Fruit fly (Drosophila melanogaster) whole organism, adult: Measurements from ENCODE around the gene Mvd.
A peak's percentile ranks its signal among the peaks of the same experiment; 100 is the strongest.

Experiments used
- CG11617 ChIP-seq: fragments of 200-800 bp; sonication (Bioruptor generic); optimal IDR thresholded peaks from 2 replicates; lab custom pipeline; 2017; ENCODE audit warnings: mild to moderate bottlenecking, missing biosample characterization, missing genetic modification reagents, missing genetic modification characterization
- CG12768 ChIP-seq: fragments of 200-800 bp; sonication (Bioruptor generic); optimal IDR thresholded peaks from 2 replicates; lab custom pipeline; 2017; ENCODE audit warnings: missing biosample characterization, missing genetic modification characterization, mild to moderate bottlenecking, moderate library complexity, missing genetic modification reagents
- CG14711 ChIP-seq: fragments of 200-800 bp; sonication (Bioruptor generic); optimal IDR thresholded peaks from 2 replicates; lab custom pipeline; 2018; ENCODE audit warnings: missing biosample characterization, mild to moderate bottlenecking, missing genetic modification characterization, moderate library complexity
- CG1620 ChIP-seq: fragments of 200-800 bp; sonication (Bioruptor generic); optimal IDR thresholded peaks from 2 replicates; lab custom pipeline; 2016; ENCODE audit warnings: missing biosample characterization, missing genetic modification characterization
- CG33017 ChIP-seq: fragments of 200-800 bp; sonication (Bioruptor generic); optimal IDR thresholded peaks from 2 replicates; lab custom pipeline; 2018; ENCODE audit warnings: missing biosample characterization, mild to moderate bottlenecking, missing genetic modification characterization, moderate library complexity
- CG5204 ChIP-seq: fragments of 200-800 bp; sonication (Bioruptor generic); optimal IDR thresholded peaks from 2 replicates; lab custom pipeline; 2016; ENCODE audit warnings: missing biosample characterization, missing genetic modification characterization
- CG7045 ChIP-seq: fragments of 200-800 bp; sonication (Bioruptor generic); optimal IDR thresholded peaks from 2 replicates; lab custom pipeline; 2017; ENCODE audit warnings: missing biosample characterization, mild to moderate bottlenecking, missing genetic modification characterization
- CG7101 ChIP-seq: fragments of 200-800 bp; sonication (Bioruptor generic); optimal IDR thresholded peaks from 2 replicates; lab custom pipeline; 2018; ENCODE audit warnings: missing biosample characterization, mild to moderate bottlenecking, missing genetic modification characterization, moderate library complexity
- Clk ChIP-seq: fragments of 200-800 bp; sonication (Bioruptor generic); optimal IDR thresholded peaks from 2 replicates; lab custom pipeline; 2017; ENCODE audit warnings: missing biosample characterization, missing genetic modification characterization
- Crg-1 ChIP-seq: fragments of 200-800 bp; sonication (Bioruptor generic); optimal IDR thresholded peaks from 2 replicates; lab custom pipeline; 2016; ENCODE audit warnings: missing biosample characterization, missing genetic modification characterization
- Hr96 ChIP-seq: fragments of 200-800 bp; sonication (Bioruptor generic); optimal IDR thresholded peaks from 2 replicates; lab custom pipeline; 2016; ENCODE audit warnings: missing biosample characterization, missing genetic modification characterization
- Mnt ChIP-seq: fragments of 200-800 bp; sonication (Bioruptor generic); optimal IDR thresholded peaks from 2 replicates; lab custom pipeline; 2016; ENCODE audit warnings: missing biosample characterization, mild to moderate bottlenecking, missing genetic modification characterization
- bab1 ChIP-seq: fragments of 200-800 bp; sonication (Bioruptor generic); optimal IDR thresholded peaks from 3 replicates; lab custom pipeline; 2019; ENCODE audit warnings: missing biosample characterization, mild to moderate bottlenecking, missing genetic modification characterization, moderate library complexity
- cic ChIP-seq: fragments of 200-800 bp; sonication (Bioruptor generic); optimal IDR thresholded peaks from 2 replicates; lab custom pipeline; 2017; ENCODE audit warnings: missing biosample characterization, mild to moderate bottlenecking, missing genetic modification characterization, moderate library complexity
- cnc ChIP-seq, 2 experiments: fragments of >200 bp; optimal IDR thresholded peaks; 2 replicates each; lab custom pipeline; 2017
- kay ChIP-seq: fragments of 200-800 bp; sonication (Bioruptor generic); peaks from one replicate; lab custom pipeline; 2016; ENCODE audit warnings: missing biosample characterization, missing genetic modification characterization, borderline replicate concordance
- ovo ChIP-seq: fragments of 200-800 bp; sonication (Bioruptor generic); optimal IDR thresholded peaks from 2 replicates; lab custom pipeline; 2016; ENCODE audit warnings: missing biosample characterization, missing genetic modification characterization
- pad ChIP-seq: fragments of 200-800 bp; sonication (Bioruptor generic); optimal IDR thresholded peaks from 3 replicates; lab custom pipeline; 2017; ENCODE audit warnings: missing biosample characterization, missing genetic modification characterization, mild to moderate bottlenecking, moderate library complexity, missing genetic modification reagents
- tj ChIP-seq: fragments of 200-800 bp; sonication (Bioruptor generic); optimal IDR thresholded peaks from 3 replicates; lab custom pipeline; 2017; ENCODE audit warnings: missing biosample characterization, mild to moderate bottlenecking, missing genetic modification characterization, moderate library complexity
- toe ChIP-seq: fragments of 200-800 bp; sonication (Bioruptor generic); optimal IDR thresholded peaks from 2 replicates; lab custom pipeline; 2016; ENCODE audit warnings: missing biosample characterization, missing genetic modification characterization

The Mvd gene

DNA sequence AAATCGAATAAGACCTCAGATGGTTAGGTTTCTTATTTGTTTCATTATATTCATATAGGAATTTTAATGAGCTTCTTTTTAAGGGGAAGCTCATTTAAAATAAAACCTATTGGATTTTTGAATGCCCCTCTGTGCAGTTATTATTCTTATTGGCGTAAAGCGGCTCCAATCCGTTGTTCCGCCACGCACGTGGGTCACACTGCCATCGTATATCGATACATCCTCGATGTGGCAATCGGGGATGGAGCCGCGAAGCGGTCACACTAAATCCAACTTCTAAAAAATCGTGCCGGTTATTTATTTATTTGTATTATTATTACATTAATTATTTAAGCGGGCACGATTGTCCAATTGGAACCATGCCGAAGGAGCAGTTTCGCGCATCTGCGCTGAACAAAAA, 13.8 kb downstream of the Mvd start, which contains the start of gene Polr3A:
TSS of gene Polr3A (plus strand) at position 234 of the 400 bp plus-strand sequence.
- TF ChIP-seq Mnt (peak; percentile 92), bab1 (GFP tag; lab: Kevin White, UChicago) (peak; percentile 48), Crg-1 (no peak)

DNA sequence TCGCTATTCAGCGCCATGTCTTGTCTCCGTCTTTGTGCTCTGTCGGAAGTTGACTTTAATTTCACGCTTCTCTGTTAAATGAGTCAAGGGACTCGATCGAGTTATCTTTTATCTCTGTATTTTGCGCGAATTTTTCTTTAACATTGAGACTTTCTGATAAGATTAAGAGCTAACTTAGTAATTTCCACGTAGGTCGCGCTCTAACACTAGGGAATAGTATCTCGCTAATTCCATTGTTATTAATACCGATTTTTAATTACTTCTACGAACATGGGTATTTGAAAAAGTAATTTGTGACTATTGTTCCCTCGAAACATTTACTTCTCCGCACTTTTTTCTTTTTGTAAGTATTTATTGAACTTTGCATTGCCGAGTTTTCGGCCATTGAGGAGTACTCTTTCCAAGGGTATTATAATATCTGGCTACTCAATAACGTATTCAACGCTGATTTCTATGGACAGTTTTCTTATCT, 17.5 kb downstream of the Mvd start, which contains the start of gene CG8952:
TSS of gene CG8952 (minus strand) at position 51 of the 472 bp plus-strand sequence.
- TF ChIP-seq CG5204 (GFP tag; lab: Kevin White, UChicago) (no peak), Crg-1 (no peak), Hr96 (GFP tag; lab: Kevin White, UChicago) (no peak), CG14711 (tag; lab: Kevin White, UChicago) (no peak), tj (GFP tag; lab: Kevin White, UChicago) (no peak), kay (GFP tag; lab: Kevin White, UChicago) (peak; percentile 50), CG12768 (GFP tag; lab: Kevin White, UChicago) (no peak), toe (GFP tag; lab: Kevin White, UChicago) (no peak)

DNA sequence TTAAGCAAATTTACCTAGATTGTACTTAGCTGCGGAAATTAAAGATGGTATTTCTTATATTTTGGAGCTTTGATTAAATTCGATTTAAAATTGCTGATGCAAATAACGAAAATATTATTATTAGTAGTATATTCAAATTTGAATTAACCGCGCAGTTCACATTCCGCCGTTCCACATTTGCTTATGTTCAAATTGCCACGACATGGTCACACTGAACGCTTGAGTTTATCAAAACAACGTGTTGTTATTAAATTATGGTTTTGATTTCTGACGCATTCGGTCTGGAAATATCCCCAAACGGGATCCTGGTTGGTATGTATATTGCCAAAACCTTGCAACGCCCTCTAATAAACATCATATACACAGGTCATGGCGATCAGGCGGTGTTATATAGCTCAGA, 20.5 kb downstream of the Mvd start, which contains the start of gene CG33172:
TSS of gene CG33172 (plus strand) at position 208 of the 400 bp plus-strand sequence.
- no peak for TF ChIP-seq CG7101 (tag; lab: Kevin White, UChicago)
- no peak for TF ChIP-seq toe (GFP tag; lab: Kevin White, UChicago)
- TF ChIP-seq CG1620 (GFP tag; lab: Kevin White, UChicago) = no peak
- TF ChIP-seq Mnt = no peak

DNA sequence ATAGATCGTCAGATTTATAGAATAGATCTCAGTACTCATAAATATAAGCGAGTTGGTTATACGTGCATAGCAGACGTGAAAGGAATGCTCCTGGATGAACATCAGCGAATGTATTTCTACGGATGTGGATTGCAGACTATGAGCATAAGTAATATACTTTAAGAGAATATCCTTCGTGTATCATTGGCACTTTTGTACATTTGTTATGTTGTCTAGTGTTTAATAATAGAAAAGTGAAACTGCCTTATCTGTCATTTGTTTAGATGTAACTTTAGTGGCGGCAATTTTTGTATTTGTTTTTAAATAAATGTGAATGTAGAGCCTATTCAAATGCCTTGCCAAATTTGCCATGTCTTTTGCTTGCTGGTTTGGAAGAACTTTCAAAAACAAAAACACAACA, 23.7 kb downstream of the Mvd start, which contains the start of gene CG43672:
TSS of gene CG43672 (plus strand) at position 301 of the 400 bp plus-strand sequence.
- TF ChIP-seq CG5204 (GFP tag; lab: Kevin White, UChicago) = no peak
- no peak for TF ChIP-seq kay (GFP tag; lab: Kevin White, UChicago)
- no peak for TF ChIP-seq cnc (optimal IDR thresholded peaks at IDR 0.05; lab: Kevin White, UChicago)
- TF ChIP-seq Crg-1 = no peak
- TF ChIP-seq CG11617 (GFP tag; lab: Kevin White, UChicago) = no peak
- TF ChIP-seq CG12768 (GFP tag; lab: Kevin White, UChicago) = no peak
- no peak for TF ChIP-seq CG1620 (GFP tag; lab: Kevin White, UChicago)
- TF ChIP-seq Mnt = no peak
- TF ChIP-seq Clk (GFP tag; lab: Kevin White, UChicago) = no peak
- no peak for TF ChIP-seq pad
- TF ChIP-seq CG7045 (GFP tag; lab: Kevin White, UChicago) = no peak
- no peak for TF ChIP-seq cic (GFP tag; lab: Kevin White, UChicago)
- TF ChIP-seq bab1 (GFP tag; lab: Kevin White, UChicago) = no peak
- TF ChIP-seq ovo (GFP tag; lab: Kevin White, UChicago) = no peak
- no peak for TF ChIP-seq toe (GFP tag; lab: Kevin White, UChicago)
- no peak for TF ChIP-seq CG7101 (tag; lab: Kevin White, UChicago)

DNA sequence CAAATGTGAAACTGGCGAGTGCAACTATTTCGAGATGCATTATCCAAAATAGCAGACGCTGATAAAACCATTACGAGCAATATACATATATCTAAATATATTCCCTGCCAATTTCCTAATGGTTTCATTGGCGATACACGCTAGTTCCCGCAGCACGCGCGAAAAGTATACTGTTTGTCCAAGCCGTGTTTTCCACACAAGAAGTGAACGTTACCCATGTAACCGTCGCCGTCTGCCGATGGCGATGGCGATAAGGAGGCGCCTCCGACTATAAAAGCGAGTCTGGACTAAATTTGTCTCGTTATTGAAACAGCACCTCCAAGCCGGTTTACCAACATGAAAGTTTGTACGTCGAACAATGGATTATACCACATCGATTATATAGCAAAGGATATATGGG, 29.9 kb downstream of the Mvd start, which contains the start of gene CG43673:
TSS of gene CG43673 (plus strand) at position 301 of the 400 bp plus-strand sequence.
- no peak for TF ChIP-seq bab1 (GFP tag; lab: Kevin White, UChicago)
- TF ChIP-seq CG11617 (GFP tag; lab: Kevin White, UChicago) = no peak
- no peak for TF ChIP-seq cic (GFP tag; lab: Kevin White, UChicago)
- TF ChIP-seq CG33017 (tag; lab: Kevin White, UChicago) = no peak
- TF ChIP-seq pad = no peak
- no peak for TF ChIP-seq CG5204 (GFP tag; lab: Kevin White, UChicago)

DNA sequence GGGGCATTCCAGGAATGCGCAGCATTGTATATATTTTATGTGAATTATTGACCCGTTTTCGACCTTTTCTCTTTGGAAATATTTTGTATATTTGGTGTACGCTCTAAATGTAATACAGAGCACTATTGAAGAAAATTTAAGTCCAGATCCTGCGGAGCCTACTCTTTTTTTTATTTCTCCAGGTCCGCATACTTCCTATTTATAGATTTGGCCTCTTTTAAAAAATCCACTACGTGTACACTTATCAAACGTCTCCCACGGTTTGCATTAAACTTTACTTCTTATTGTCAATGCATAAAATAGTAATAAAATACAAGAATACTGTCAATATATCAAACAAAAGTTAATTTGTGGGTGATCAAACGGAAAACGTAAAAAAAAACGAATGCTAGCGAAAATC, 34.6 kb downstream of the Mvd start, which contains the start of gene Efhc1.1:
TSS of gene Efhc1.1 (minus strand) at position 101 of the 400 bp plus-strand sequence.
- TF ChIP-seq CG7101 (tag; lab: Kevin White, UChicago) (no peak), toe (GFP tag; lab: Kevin White, UChicago) (no peak), CG33017 (tag; lab: Kevin White, UChicago) (no peak), bab1 (GFP tag; lab: Kevin White, UChicago) (no peak)

DNA sequence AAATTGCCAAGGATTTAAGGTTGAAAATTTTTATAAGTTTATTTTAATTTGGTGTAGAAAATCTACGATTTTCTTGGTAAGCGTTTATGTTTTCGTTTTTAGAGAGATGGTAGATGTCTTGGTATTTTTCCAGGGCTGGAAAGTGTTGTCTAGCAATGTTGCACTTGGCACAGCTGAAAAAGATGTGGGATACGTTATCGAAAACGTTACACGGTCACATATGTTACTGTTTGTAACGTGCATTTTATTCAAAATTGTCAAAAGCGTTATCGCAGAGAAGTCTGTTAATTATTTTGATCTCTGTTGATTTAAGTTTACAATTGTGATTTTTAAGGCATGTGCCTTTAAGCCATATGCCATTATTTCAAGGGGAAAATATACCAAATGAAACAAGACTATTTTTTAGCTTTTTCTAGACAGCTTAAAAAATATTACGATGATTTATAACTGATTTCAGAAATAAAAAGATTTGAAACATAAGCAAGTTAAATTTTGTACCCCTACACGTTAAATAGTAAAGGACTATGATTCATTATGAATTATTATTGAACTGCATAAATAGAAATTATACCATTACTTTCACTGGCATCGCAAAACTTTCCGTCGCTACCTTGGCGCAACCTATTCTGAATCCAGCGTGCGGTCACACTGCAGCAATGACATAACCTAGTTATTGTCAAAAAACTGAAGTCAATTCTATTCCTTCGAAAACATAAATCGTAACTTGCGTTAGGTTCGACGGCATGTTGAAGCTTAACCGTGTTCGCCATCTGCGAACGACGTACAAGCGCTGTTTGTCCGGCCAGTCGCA, 36.7 kb downstream of the Mvd start, which contains the start of the genes Paf-AHalpha and mRpS30:
TSS of gene Paf-AHalpha (minus strand) at position 155 of the 811 bp plus-strand sequence.
TSS of gene mRpS30 (plus strand) at position 619 of the 811 bp plus-strand sequence.
- TF ChIP-seq ovo (GFP tag; lab: Kevin White, UChicago) = no peak
- peak; percentile 45 for TF ChIP-seq bab1 (GFP tag; lab: Kevin White, UChicago)
